Fruit fly (Drosophila melanogaster) whole organism, embryonic: Measurements from ENCODE around the gene sip1.

ENCODE experiments used
- Blimp-1 ChIP-seq: fragments of 200-800 bp; sonication (Bioruptor generic); optimal IDR thresholded peaks from 3 replicates; lab custom pipeline; 2018; ENCODE audit warnings: missing biosample characterization, missing genetic modification characterization, mild to moderate bottlenecking, moderate library complexity, missing genetic modification reagents
- CG11398 ChIP-seq: fragments of 200-800 bp; sonication (Bioruptor generic); optimal IDR thresholded peaks from 2 replicates; lab custom pipeline; 2016; ENCODE audit warnings: missing biosample characterization, missing genetic modification characterization
- CG11560 ChIP-seq: fragments of 200-800 bp; sonication (Bioruptor generic); IDR thresholded peaks from 3 replicates; pipeline ENCODE4 v1.3.6; 2022; ENCODE audit warnings: missing biosample characterization, missing genetic modification characterization
- CG12104 ChIP-seq: fragments of 200-800 bp; sonication (Bioruptor generic); optimal IDR thresholded peaks from 3 replicates; lab custom pipeline; 2016; ENCODE audit warnings: missing biosample characterization, missing genetic modification characterization
- CG12744 ChIP-seq: fragments of 200-800 bp; sonication (Bioruptor generic); optimal IDR thresholded peaks from 2 replicates; lab custom pipeline; 2016; ENCODE audit warnings: missing biosample characterization, missing genetic modification characterization
- CG13123 ChIP-seq: fragments of 200-800 bp; sonication (Bioruptor generic); optimal IDR thresholded peaks from 2 replicates; lab custom pipeline; 2016; ENCODE audit warnings: missing biosample characterization, missing genetic modification characterization
- CG14014 ChIP-seq: fragments of 200-800 bp; sonication (Bioruptor generic); IDR thresholded peaks from 2 replicates; pipeline ENCODE4 v1.3.6; 2022; ENCODE audit warnings: missing biosample characterization, missing genetic modification characterization
- CG14860 ChIP-seq: fragments of 200-800 bp; sonication (Bioruptor generic); IDR thresholded peaks from 3 replicates; pipeline ENCODE4 v1.3.6; 2022; ENCODE audit warnings: missing biosample characterization, missing genetic modification characterization; ENCODE audit not compliant: partially characterized antibody
- CG18619 ChIP-seq: fragments of 200-800 bp; sonication (Bioruptor generic); optimal IDR thresholded peaks from 3 replicates; lab custom pipeline; 2017; ENCODE audit warnings: missing biosample characterization, mild to moderate bottlenecking, missing genetic modification characterization
- CG2120 ChIP-seq: fragments of 200-800 bp; sonication (Bioruptor generic); optimal IDR thresholded peaks from 3 replicates; lab custom pipeline; 2016; ENCODE audit warnings: missing biosample characterization, missing genetic modification characterization
- CG2875 ChIP-seq: fragments of 200-800 bp; sonication (Bioruptor generic); optimal IDR thresholded peaks from 2 replicates; lab custom pipeline; 2017; ENCODE audit warnings: missing biosample characterization, mild to moderate bottlenecking, missing genetic modification characterization, missing genetic modification reagents
- CG2889 ChIP-seq: fragments of 200-800 bp; sonication (Bioruptor generic); IDR thresholded peaks from 3 replicates; pipeline ENCODE4 v1.3.6; 2022; ENCODE audit warnings: missing biosample characterization, missing genetic modification characterization
- CG32767 ChIP-seq: fragments of 200-800 bp; sonication (Bioruptor generic); IDR thresholded peaks from 2 replicates; pipeline ENCODE4 v1.3.6; 2022; ENCODE audit warnings: missing biosample characterization, missing genetic modification characterization
- CG34422 ChIP-seq: fragments of 200-800 bp; sonication (Bioruptor generic); IDR thresholded peaks from 3 replicates; pipeline ENCODE4 v1.3.6; 2022; ENCODE audit warnings: missing biosample characterization, missing genetic modification characterization
- CG4617 ChIP-seq: fragments of 200-800 bp; sonication (Bioruptor generic); optimal IDR thresholded peaks from 3 replicates; lab custom pipeline; 2016; ENCODE audit warnings: missing biosample characterization, missing genetic modification characterization, borderline replicate concordance
- CG6689 ChIP-seq: fragments of 200-800 bp; sonication (Bioruptor generic); IDR thresholded peaks from 2 replicates; pipeline ENCODE4 v1.3.6; 2022; ENCODE audit warnings: missing biosample characterization, missing genetic modification characterization
- CG7372 ChIP-seq: fragments of 200-800 bp; sonication (Bioruptor generic); IDR thresholded peaks from 2 replicates; pipeline ENCODE4 v1.3.6; 2022; ENCODE audit warnings: missing biosample characterization, missing genetic modification characterization
- CG9876 ChIP-seq: fragments of 200-800 bp; sonication (Bioruptor generic); optimal IDR thresholded peaks from 2 replicates; lab custom pipeline; 2016; ENCODE audit warnings: missing biosample characterization, missing genetic modification characterization
- Deaf1 ChIP-seq: fragments of 200-800 bp; optimal IDR thresholded peaks from 3 replicates; lab custom pipeline; 2019; ENCODE audit warnings: missing biosample characterization, mild to moderate bottlenecking, missing genetic modification characterization, moderate library complexity
- Elba2 ChIP-seq: fragments of 200-800 bp; sonication (Bioruptor generic); optimal IDR thresholded peaks from 3 replicates; lab custom pipeline; 2016; ENCODE audit warnings: missing biosample characterization, missing genetic modification characterization
- Gug ChIP-seq: fragments of 200-800 bp; sonication (Bioruptor generic); IDR thresholded peaks from 4 replicates; pipeline ENCODE4 v1.3.6; 2022; ENCODE audit warnings: missing biosample characterization, missing genetic modification characterization
- HLHmδ ChIP-seq: fragments of 200-800 bp; sonication (Bioruptor generic); optimal IDR thresholded peaks from 2 replicates; lab custom pipeline; 2018; ENCODE audit warnings: missing biosample characterization, mild to moderate bottlenecking, missing genetic modification characterization, moderate library complexity
- MBD-R2 ChIP-seq: fragments of 200-800 bp; sonication (Bioruptor generic); IDR thresholded peaks from 2 replicates; pipeline ENCODE4 v1.3.6; 2022; ENCODE audit warnings: missing biosample characterization, missing genetic modification characterization
- Meics ChIP-seq: fragments of 200-800 bp; sonication (Bioruptor generic); optimal IDR thresholded peaks from 2 replicates; lab custom pipeline; 2017; ENCODE audit warnings: missing biosample characterization, mild to moderate bottlenecking, missing genetic modification characterization
- Mes4 ChIP-seq: fragments of 200-800 bp; sonication (Bioruptor generic); optimal IDR thresholded peaks from 2 replicates; lab custom pipeline; 2016; ENCODE audit warnings: missing biosample characterization, missing genetic modification characterization
- Oaz ChIP-seq: fragments of 200-800 bp; sonication (Bioruptor generic); IDR thresholded peaks from 2 replicates; pipeline ENCODE4 v1.3.6; 2022; ENCODE audit warnings: missing biosample characterization, missing genetic modification characterization
- Opbp ChIP-seq: fragments of 200-800 bp; sonication (Bioruptor generic); IDR thresholded peaks from 3 replicates; pipeline ENCODE4 v1.3.6; 2022; ENCODE audit warnings: missing biosample characterization, missing genetic modification characterization; ENCODE audit not compliant: partially characterized antibody
- Optix ChIP-seq: fragments of 200-800 bp; sonication (Bioruptor generic); IDR thresholded peaks from 3 replicates; pipeline ENCODE4 v1.3.6; 2022; ENCODE audit warnings: missing biosample characterization, missing genetic modification characterization
- Xrp1 ChIP-seq: fragments of 200-800 bp; sonication (Bioruptor generic); IDR thresholded peaks from 2 replicates; pipeline ENCODE4 v1.3.6; 2022; ENCODE audit warnings: missing biosample characterization, missing genetic modification characterization
- bcd ChIP-seq: fragments of 200-800 bp; sonication (Bioruptor generic); optimal IDR thresholded peaks from 2 replicates; lab custom pipeline; 2017; ENCODE audit warnings: missing biosample characterization, mild to moderate bottlenecking, missing genetic modification characterization
- br ChIP-seq: fragments of >200 bp; optimal IDR thresholded peaks from 2 replicates; lab custom pipeline; 2017
- chinmo ChIP-seq: fragments of 200-800 bp; sonication (Bioruptor generic); IDR thresholded peaks from 4 replicates; pipeline ENCODE4 v1.3.6; 2022; ENCODE audit warnings: missing biosample characterization, missing genetic modification characterization; ENCODE audit not compliant: partially characterized antibody
- fd102C ChIP-seq: fragments of 200-800 bp; sonication (Bioruptor generic); optimal IDR thresholded peaks from 2 replicates; lab custom pipeline; 2018; ENCODE audit warnings: missing biosample characterization, mild to moderate bottlenecking, missing genetic modification characterization, moderate library complexity
- ind ChIP-seq: fragments of 200-800 bp; sonication (Bioruptor generic); optimal IDR thresholded peaks from 3 replicates; lab custom pipeline; 2016; ENCODE audit warnings: missing biosample characterization, missing genetic modification characterization
- kay ChIP-seq: fragments of 200-800 bp; sonication (Bioruptor generic); optimal IDR thresholded peaks from 2 replicates; lab custom pipeline; 2016; ENCODE audit warnings: missing biosample characterization, missing genetic modification characterization
- lilli ChIP-seq: fragments of 200-800 bp; sonication (Bioruptor generic); optimal IDR thresholded peaks from 3 replicates; lab custom pipeline; 2016; ENCODE audit warnings: missing biosample characterization, missing genetic modification characterization
- lov ChIP-seq, 2 experiments: fragments of 200-800 bp in 1 of 2; fragments of >200 bp in 1 of 2; sonication (Bioruptor generic) in 1 of 2; IDR thresholded peaks in 1 of 2; optimal IDR thresholded peaks in 1 of 2; 2 replicates in 1 of 2; 3 replicates in 1 of 2; pipeline versions ENCODE4 v1.3.6 to Lab custom; 2017 to 2022; ENCODE audit warnings: missing biosample characterization in 1 of 2, missing genetic modification characterization in 1 of 2
- mld ChIP-seq: fragments of 200-800 bp; sonication (Bioruptor generic); IDR thresholded peaks from 3 replicates; pipeline ENCODE4 v1.3.6; 2022; ENCODE audit warnings: missing biosample characterization, missing genetic modification characterization; ENCODE audit not compliant: partially characterized antibody
- peb ChIP-seq: fragments of 200-800 bp; sonication (Bioruptor generic); IDR thresholded peaks from 2 replicates; pipeline ENCODE4 v1.3.6; 2022; ENCODE audit warnings: missing biosample characterization, missing genetic modification characterization
- ranshi ChIP-seq: fragments of 200-800 bp; sonication (Bioruptor generic); IDR thresholded peaks from 2 replicates; pipeline ENCODE4 v1.3.6; 2022; ENCODE audit warnings: missing biosample characterization, missing genetic modification characterization
- scrt ChIP-seq: fragments of 200-800 bp; sonication (Bioruptor generic); optimal IDR thresholded peaks from 2 replicates; lab custom pipeline; 2018; ENCODE audit warnings: missing biosample characterization, mild to moderate bottlenecking, missing genetic modification characterization, moderate library complexity
- shn ChIP-seq: fragments of 200-800 bp; sonication (Bioruptor generic); optimal IDR thresholded peaks from 3 replicates; lab custom pipeline; 2016; ENCODE audit warnings: missing biosample characterization, missing genetic modification characterization
- sima ChIP-seq: fragments of 200-800 bp; sonication (Bioruptor generic); optimal IDR thresholded peaks from 2 replicates; lab custom pipeline; 2016; ENCODE audit warnings: missing biosample characterization, missing genetic modification characterization
- sqz ChIP-seq: fragments of 200-800 bp; sonication (Bioruptor generic); optimal IDR thresholded peaks from 3 replicates; lab custom pipeline; 2018; ENCODE audit warnings: missing biosample characterization, mild to moderate bottlenecking, missing genetic modification characterization
- sr ChIP-seq: fragments of 200-800 bp; sonication (Bioruptor generic); IDR thresholded peaks from 3 replicates; pipeline ENCODE4 v1.3.6; 2022; ENCODE audit warnings: missing biosample characterization, missing genetic modification characterization
- sug ChIP-seq: fragments of 200-800 bp; optimal IDR thresholded peaks from 2 replicates; lab custom pipeline; 2019; ENCODE audit warnings: missing biosample characterization, mild to moderate bottlenecking, missing genetic modification characterization, moderate library complexity
- tio ChIP-seq: fragments of 200-800 bp; sonication (Bioruptor generic); optimal IDR thresholded peaks from 2 replicates; lab custom pipeline; 2017; ENCODE audit warnings: missing biosample characterization, missing genetic modification characterization, inconsistent platforms
- toy ChIP-seq: fragments of 200-800 bp; sonication (Bioruptor generic); IDR thresholded peaks from 2 replicates; pipeline ENCODE4 v1.3.6; 2022; ENCODE audit warnings: missing biosample characterization, missing genetic modification characterization
- unc-4 ChIP-seq: fragments of 200-800 bp; sonication (Bioruptor generic); IDR thresholded peaks from 2 replicates; pipeline ENCODE4 v1.3.6; 2022; ENCODE audit warnings: missing biosample characterization, missing genetic modification characterization; ENCODE audit not compliant: partially characterized antibody
- z ChIP-seq: fragments of 200-800 bp; sonication (Bioruptor generic); IDR thresholded peaks from 3 replicates; pipeline ENCODE4 v1.3.6; 2022; ENCODE audit warnings: missing biosample characterization, missing genetic modification characterization
- zen ChIP-seq: fragments of 200-800 bp; sonication (Bioruptor generic); optimal IDR thresholded peaks from 3 replicates; lab custom pipeline; 2018; ENCODE audit warnings: missing biosample characterization, mild to moderate bottlenecking, missing genetic modification characterization, moderate library complexity

The sip1 gene

DNA sequence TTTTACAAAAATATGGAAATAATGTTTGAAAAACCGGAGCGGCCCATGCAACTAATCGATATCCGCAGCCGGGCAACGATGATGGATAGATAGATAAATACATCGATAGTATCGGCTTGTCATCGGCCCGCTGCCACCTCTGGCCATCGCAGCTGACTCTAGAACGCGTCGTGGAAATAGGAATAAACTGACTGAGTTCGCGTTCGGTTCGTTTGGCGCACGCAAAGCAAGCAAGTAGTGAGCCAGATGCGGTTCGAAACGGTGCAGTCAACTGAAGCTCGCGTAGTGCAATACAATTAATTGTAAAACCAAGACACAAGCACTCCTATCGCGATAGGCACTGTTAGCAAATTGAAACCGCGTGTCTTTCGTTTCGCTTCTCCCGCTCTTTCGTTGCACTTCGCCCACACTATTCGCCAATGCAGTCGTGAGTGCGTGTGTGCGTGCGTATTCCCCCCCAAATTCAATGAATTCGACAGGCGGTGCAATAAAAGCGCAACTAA, 3.7 kb downstream of the sip1 start, which contains the start of gene CG11030 (continued):
- TF ChIP-seq Opbp (GFP tag; lab: Robert Waterston, UW) (peak; percentile 99), Gug (GFP tag; lab: Robert Waterston, UW) (peak; percentile 49; the same call in 1 of the 4 replicates), bcd (GFP tag; lab: Kevin White, UChicago) (peak; percentile 8), Mes4 (GFP tag; lab: Kevin White, UChicago) (no peak), peb (GFP tag; lab: Robert Waterston, UW) (0 out of 2 replicates have a peak, but pooled peaks have one; percentile 18), CG7372 (no peak), CG13123 (GFP tag; lab: Kevin White, UChicago) (no peak), zen (tag; lab: Kevin White, UChicago) (no peak), CG2875 (GFP tag; lab: Kevin White, UChicago) (no peak), sqz (GFP tag; lab: Kevin White, UChicago) (no peak), unc-4 (peak; percentile 98), CG18619 (no peak), lilli (GFP tag; lab: Kevin White, UChicago) (peak; percentile 39), z (GFP tag; lab: Robert Waterston, UW) (no peak; the same call in 2 of the 3 replicates), CG9876 (no peak), HLHmδ (GFP tag; lab: Kevin White, UChicago) (peak; percentile 26), sug (tag; lab: Kevin White, UChicago) (no peak), CG12744 (GFP tag; lab: Kevin White, UChicago) (no peak), CG32767 (GFP tag; lab: Robert Waterston, UW) (no peak), ranshi (GFP tag; lab: Robert Waterston, UW) (0 out of 2 replicates have a peak, but pooled peaks have one; percentile 5), CG14860 (peak; percentile 99), Elba2 (peak; percentile 25), MBD-R2 (GFP tag; lab: Robert Waterston, UW) (peak; percentile 86), Deaf1 (peak; percentile 59), CG2889 (GFP tag; lab: Robert Waterston, UW) (no peak), Meics (GFP tag; lab: Kevin White, UChicago) (no peak), scrt (GFP tag; lab: Kevin White, UChicago) (no peak), Blimp-1 (no peak), CG14014 (GFP tag; lab: Robert Waterston, UW) (0 out of 2 replicates have a peak, but pooled peaks have one; percentile 13), kay (GFP tag; lab: Kevin White, UChicago) (no peak), Optix (GFP tag; lab: Robert Waterston, UW) (no peak), mld (peak; percentile 99), br (lab: Kevin White, UChicago) (no peak), tio (GFP tag; lab: Kevin White, UChicago) (no peak), shn (GFP tag; lab: Kevin White, UChicago) (peak; percentile 28), sr (GFP tag; lab: Robert Waterston, UW) (no peak), CG11560 (tag; lab: Robert Waterston, UW) (no peak), ind (GFP tag; lab: Kevin White, UChicago) (no peak), toy (GFP tag; lab: Robert Waterston, UW) (no peak), CG34422 (GFP tag; lab: Robert Waterston, UW) (peak; percentile 71; the same call in 2 of the 3 replicates), CG11398 (no peak), CG12104 (GFP tag; lab: Kevin White, UChicago) (no peak), CG2120 (GFP tag; lab: Kevin White, UChicago) (no peak), fd102C (GFP tag; lab: Kevin White, UChicago) (no peak), chinmo (peak; percentile 99), CG6689 (GFP tag; lab: Robert Waterston, UW) (no peak), sima (GFP tag; lab: Kevin White, UChicago) (no peak), lov (optimal IDR thresholded peaks at IDR 0.05; lab: Kevin White, UChicago) (no peak), lov (GFP tag; IDR thresholded peaks at IDR 0.05; lab: Robert Waterston, UW) (no peak), Oaz (GFP tag; lab: Robert Waterston, UW) (no peak), CG4617 (peak; percentile 15), Xrp1 (no peak)
